Worm (Caenorhabditis elegans) whole organism, late embryonic: ENCODE results near the gene EEED8.3.

Source experiments
- che-1 ChIP-seq: sonication (generic microtip); optimal IDR thresholded peaks from 2 replicates; lab custom pipeline; 2016; ENCODE audit warnings: mild to moderate bottlenecking, missing genetic modification characterization, missing compliant biosample characterization
- gmeb-2 ChIP-seq: sonication (generic microtip); optimal IDR thresholded peaks from 2 replicates; lab custom pipeline; 2016; ENCODE audit warnings: missing genetic modification characterization, inconsistent platforms, missing compliant biosample characterization
- ref-2 ChIP-seq: sonication (generic microtip); optimal IDR thresholded peaks from 2 replicates; lab custom pipeline; 2016; ENCODE audit warnings: missing genetic modification characterization, missing compliant biosample characterization

- TF ChIP-seq che-1 (tag; lab: Kevin White, UChicago) (no peak), gmeb-2 (tag; lab: Kevin White, UChicago) (no peak), ref-2 (tag; lab: Kevin White, UChicago) (no peak)
These were observed 48.4 kb upstream of the EEED8.3 start, which contains the start of gene F09E5.16 for ce11 chrII:5365645-5366044.
